Fruit fly (Drosophila melanogaster): ENCODE measurements around the gene Gapvd1.

- TF ChIP-seq CG7101 (tag; optimal IDR thresholded peaks at IDR 0.05): no peak
- TF ChIP-seq Mnt (GFP tag; optimal IDR thresholded peaks at IDR 0.05): no peak
- no peak for TF ChIP-seq CG1620 (GFP tag; optimal IDR thresholded peaks at IDR 0.05)
- TF ChIP-seq Crg-1 (GFP tag; optimal IDR thresholded peaks at IDR 0.05): no peak
- no peak for TF ChIP-seq kay (GFP tag; ENCODE audit: borderline replicate concordance)
- peak; percentile 51 for TF ChIP-seq bab1 (GFP tag; optimal IDR thresholded peaks at IDR 0.05)
- no peak for TF ChIP-seq cnc (optimal IDR thresholded peaks at IDR 0.05)
- TF ChIP-seq cic (GFP tag; optimal IDR thresholded peaks at IDR 0.05): no peak
- no peak for TF ChIP-seq Hr96 (GFP tag; optimal IDR thresholded peaks at IDR 0.05)
- TF ChIP-seq CG14711 (tag; optimal IDR thresholded peaks at IDR 0.05): no peak
- no peak for TF ChIP-seq CG5204 (GFP tag; optimal IDR thresholded peaks at IDR 0.05)
Measured at dm6 chrX:11369374-11369773, 44.2 kb downstream of the Gapvd1 start, which contains the start of gene dlg1.

Data from whole organism, adult.